Worm (Caenorhabditis elegans) whole organism, L3 larva: ENCODE measurements around the gene npp-26.

ENCODE experiments used
- nhr-25 ChIP-seq: sonication (generic microtip); optimal IDR thresholded peaks from 2 replicates; lab custom pipeline; 2017; ENCODE audit warnings: missing biosample characterization, missing genetic modification characterization
- nhr-76 ChIP-seq: fragments of 150-350 bp; sonication (generic microtip); optimal IDR thresholded peaks from 5 replicates; lab custom pipeline; 2014; ENCODE audit warnings: missing biosample characterization, missing genetic modification characterization
- zag-1 ChIP-seq: fragments of 150-350 bp; optimal IDR thresholded peaks from 2 replicates; lab custom pipeline; 2014; ENCODE audit warnings: missing biosample characterization, missing genetic modification characterization
- ztf-11 ChIP-seq: fragments of 150-350 bp; optimal IDR thresholded peaks from 2 replicates; lab custom pipeline; 2014; ENCODE audit warnings: missing biosample characterization, missing genetic modification characterization

ce11 chrIV:4811863-4812262, 47.3 kb downstream of the npp-26 start, which contains the start of gene srw-95:
- TF ChIP-seq nhr-25 (tag; lab: Kevin White, UChicago) (no peak), ztf-11 (tag; lab: Kevin White, UChicago) (no peak), nhr-76 (tag; lab: Kevin White, UChicago) (no peak), zag-1 (tag; lab: Kevin White, UChicago) (no peak)
